Fruit fly (Drosophila melanogaster) whole organism, embryonic: ENCODE measurements around the gene CG5973.

ENCODE experiments used
- Bteb2 ChIP-seq: fragments of 200-800 bp; sonication (Bioruptor generic); optimal IDR thresholded peaks from 2 replicates; lab custom pipeline; 2016; ENCODE audit warnings: missing biosample characterization, missing genetic modification characterization
- CG1024 ChIP-seq: fragments of 200-800 bp; sonication (Bioruptor generic); IDR thresholded peaks from 2 replicates; pipeline ENCODE4 v1.3.6; 2022; ENCODE audit warnings: missing biosample characterization, missing genetic modification characterization
- CG11085 ChIP-seq: fragments of 200-800 bp; sonication (Bioruptor generic); IDR thresholded peaks from 2 replicates; pipeline ENCODE4 v1.3.6; 2022; ENCODE audit warnings: missing biosample characterization, missing genetic modification characterization
- CG11723 ChIP-seq: fragments of 200-800 bp; sonication (Bioruptor generic); optimal IDR thresholded peaks from 2 replicates; lab custom pipeline; 2017; ENCODE audit warnings: missing biosample characterization, mild to moderate bottlenecking, missing genetic modification characterization
- CG12659 ChIP-seq: fragments of 200-800 bp; sonication (Bioruptor generic); optimal IDR thresholded peaks from 3 replicates; lab custom pipeline; 2017; ENCODE audit warnings: mild to moderate bottlenecking, missing biosample characterization, missing genetic modification reagents, missing genetic modification characterization
- CG16863 ChIP-seq: fragments of 200-800 bp; sonication (Bioruptor generic); optimal IDR thresholded peaks from 3 replicates; lab custom pipeline; 2016; ENCODE audit warnings: missing biosample characterization, missing genetic modification characterization
- CG17568 ChIP-seq: fragments of 200-800 bp; sonication (Bioruptor generic); optimal IDR thresholded peaks from 2 replicates; lab custom pipeline; 2018; ENCODE audit warnings: missing biosample characterization, mild to moderate bottlenecking, missing genetic modification characterization, moderate library complexity
- CG2712 ChIP-seq: fragments of 200-800 bp; optimal IDR thresholded peaks from 3 replicates; lab custom pipeline; 2019; ENCODE audit warnings: missing biosample characterization, mild to moderate bottlenecking, missing genetic modification characterization, moderate library complexity
- CG2889 ChIP-seq: fragments of 200-800 bp; sonication (Bioruptor generic); IDR thresholded peaks from 3 replicates; pipeline ENCODE4 v1.3.6; 2022; ENCODE audit warnings: missing biosample characterization, missing genetic modification characterization
- CG3163 ChIP-seq: fragments of 200-800 bp; sonication (Bioruptor generic); optimal IDR thresholded peaks from 3 replicates; lab custom pipeline; 2016; ENCODE audit warnings: missing biosample characterization, missing genetic modification characterization
- CG33557 ChIP-seq: fragments of 200-800 bp; sonication (Bioruptor generic); optimal IDR thresholded peaks from 2 replicates; lab custom pipeline; 2019; ENCODE audit warnings: missing biosample characterization, mild to moderate bottlenecking, missing genetic modification characterization, moderate library complexity
- CG4404 ChIP-seq: fragments of 200-800 bp; sonication (Bioruptor generic); IDR thresholded peaks from 2 replicates; pipeline ENCODE4 v1.3.6; 2022; ENCODE audit warnings: missing biosample characterization, missing genetic modification characterization
- CG4730 ChIP-seq: fragments of 200-800 bp; sonication (Bioruptor generic); IDR thresholded peaks from 2 replicates; pipeline ENCODE4 v1.3.6; 2022; ENCODE audit warnings: missing biosample characterization, missing genetic modification characterization
- CG5180 ChIP-seq: fragments of 200-800 bp; sonication (Bioruptor generic); optimal IDR thresholded peaks from 3 replicates; lab custom pipeline; 2017; ENCODE audit warnings: missing biosample characterization, missing genetic modification characterization, mild to moderate bottlenecking, moderate library complexity, missing genetic modification reagents
- CG6654 ChIP-seq: fragments of 200-800 bp; sonication (Bioruptor generic); optimal IDR thresholded peaks from 2 replicates; lab custom pipeline; 2017; ENCODE audit warnings: missing biosample characterization, mild to moderate bottlenecking, missing genetic modification characterization
- CG8290 ChIP-seq, 3 experiments: fragments of 200-800 bp; sonication (Bioruptor generic); optimal IDR thresholded peaks; 2 replicates each; lab custom pipeline; 2016 to 2019; ENCODE audit warnings: missing biosample characterization in 3 of 3, missing genetic modification characterization in 3 of 3, mild to moderate bottlenecking in 2 of 3, moderate library complexity in 1 of 3
- CHES-1-like ChIP-seq: fragments of 200-800 bp; sonication (Bioruptor generic); optimal IDR thresholded peaks from 2 replicates; lab custom pipeline; 2016; ENCODE audit warnings: missing biosample characterization, missing genetic modification characterization
- Gug ChIP-seq: fragments of 200-800 bp; sonication (Bioruptor generic); IDR thresholded peaks from 4 replicates; pipeline ENCODE4 v1.3.6; 2022; ENCODE audit warnings: missing biosample characterization, missing genetic modification characterization
- Hr51 ChIP-seq, 2 experiments: fragments of 200-800 bp; sonication (Bioruptor generic); optimal IDR thresholded peaks; 2 replicates in 1 of 2; 3 replicates in 1 of 2; lab custom pipeline; 2016 to 2018; ENCODE audit warnings: missing biosample characterization in 2 of 2, missing genetic modification characterization in 2 of 2, mild to moderate bottlenecking in 1 of 2, moderate library complexity in 1 of 2
- Hr78 ChIP-seq, 2 experiments: fragments of 200-800 bp in 1 of 2; fragments of >200 bp in 1 of 2; sonication (Bioruptor generic) in 1 of 2; optimal IDR thresholded peaks; 2 replicates each; lab custom pipeline; 2017 to 2019; ENCODE audit warnings: missing biosample characterization in 2 of 2, missing genetic modification characterization in 2 of 2, mild to moderate bottlenecking in 1 of 2, moderate library complexity in 1 of 2
- MESR4 ChIP-seq: fragments of 200-800 bp; sonication (Bioruptor generic); optimal IDR thresholded peaks from 2 replicates; lab custom pipeline; 2018; ENCODE audit warnings: missing biosample characterization, mild to moderate bottlenecking, missing genetic modification characterization, moderate library complexity
- Max ChIP-seq: fragments of 200-800 bp; sonication (Bioruptor generic); optimal IDR thresholded peaks from 2 replicates; lab custom pipeline; 2016; ENCODE audit warnings: missing biosample characterization, mild to moderate bottlenecking, missing genetic modification characterization
- Med ChIP-seq: fragments of 200-800 bp; sonication (Bioruptor generic); peaks from one replicate; lab custom pipeline; 2016; ENCODE audit warnings: missing biosample characterization, missing genetic modification characterization, mild to moderate bottlenecking, inconsistent platforms, moderate library complexity
- Rfx ChIP-seq: fragments of 200-800 bp; sonication (Bioruptor generic); IDR thresholded peaks from 2 replicates; pipeline ENCODE4 v1.3.6; 2022; ENCODE audit warnings: missing biosample characterization, missing genetic modification characterization
- Tbp ChIP-seq: fragments of >200 bp; optimal IDR thresholded peaks from 2 replicates; lab custom pipeline; 2018; ENCODE audit warnings: missing biosample characterization, missing genetic modification characterization
- Trl ChIP-seq, 3 experiments: fragments of >200 bp in 2 of 3; fragments of 200-800 bp in 1 of 3; sonication (Bioruptor generic) in 1 of 3; optimal IDR thresholded peaks; 2 replicates in 1 of 3; 3 replicates in 2 of 3; lab custom pipeline; 2016 to 2017; ENCODE audit warnings: missing biosample characterization in 1 of 3, missing genetic modification characterization in 1 of 3
- ac ChIP-seq: fragments of 200-800 bp; sonication (Bioruptor generic); optimal IDR thresholded peaks from 3 replicates; lab custom pipeline; 2017; ENCODE audit warnings: missing biosample characterization, mild to moderate bottlenecking, missing genetic modification characterization
- aop ChIP-seq: fragments of 200-800 bp; sonication (Bioruptor generic); IDR thresholded peaks from 2 replicates; pipeline ENCODE4 v1.3.6; 2022; ENCODE audit warnings: missing biosample characterization, missing genetic modification characterization
- ase ChIP-seq: fragments of 200-800 bp; sonication (Bioruptor generic); IDR thresholded peaks from 3 replicates; pipeline ENCODE4 v1.3.6; 2022; ENCODE audit warnings: missing biosample characterization, missing genetic modification characterization
- br ChIP-seq: fragments of >200 bp; optimal IDR thresholded peaks from 2 replicates; lab custom pipeline; 2017
- btn ChIP-seq: fragments of 200-800 bp; sonication (Bioruptor generic); optimal IDR thresholded peaks from 2 replicates; lab custom pipeline; 2016; ENCODE audit warnings: missing biosample characterization, missing genetic modification characterization
- chinmo ChIP-seq: fragments of 200-800 bp; sonication (Bioruptor generic); IDR thresholded peaks from 4 replicates; pipeline ENCODE4 v1.3.6; 2022; ENCODE audit warnings: missing biosample characterization, missing genetic modification characterization; ENCODE audit not compliant: partially characterized antibody
- chn ChIP-seq: fragments of 200-800 bp; sonication (Bioruptor generic); optimal IDR thresholded peaks from 2 replicates; lab custom pipeline; 2016; ENCODE audit warnings: missing biosample characterization, missing genetic modification characterization
- crol ChIP-seq: fragments of 200-800 bp; sonication (Bioruptor generic); IDR thresholded peaks from 2 replicates; pipeline ENCODE4 v1.3.6; 2022; ENCODE audit warnings: missing biosample characterization, missing genetic modification characterization
- esg ChIP-seq: fragments of 200-800 bp; sonication (Bioruptor generic); conservative IDR thresholded peaks from 2 replicates; pipeline ENCODE4 v1.3.6; 2022; ENCODE audit warnings: missing biosample characterization, missing genetic modification characterization
- fd102C ChIP-seq: fragments of 200-800 bp; sonication (Bioruptor generic); optimal IDR thresholded peaks from 2 replicates; lab custom pipeline; 2018; ENCODE audit warnings: missing biosample characterization, mild to moderate bottlenecking, missing genetic modification characterization, moderate library complexity
- fd64A ChIP-seq: fragments of 200-800 bp; sonication (Bioruptor generic); optimal IDR thresholded peaks from 3 replicates; lab custom pipeline; 2018; ENCODE audit warnings: missing biosample characterization, mild to moderate bottlenecking, missing genetic modification characterization
- ftz-f1 ChIP-seq: fragments of 200-800 bp; sonication (Bioruptor generic); optimal IDR thresholded peaks from 2 replicates; lab custom pipeline; 2016; ENCODE audit warnings: missing biosample characterization, missing genetic modification characterization
- h ChIP-seq: fragments of >200 bp; optimal IDR thresholded peaks from 2 replicates; lab custom pipeline; 2017
- hbn ChIP-seq: fragments of 200-800 bp; sonication (Bioruptor generic); IDR thresholded peaks from 2 replicates; pipeline ENCODE4 v1.3.6; 2022; ENCODE audit warnings: missing biosample characterization, missing genetic modification characterization; ENCODE audit not compliant: partially characterized antibody
- inv ChIP-seq: fragments of 200-800 bp; sonication (Bioruptor generic); IDR thresholded peaks from 2 replicates; pipeline ENCODE4 v1.3.6; 2022; ENCODE audit warnings: missing biosample characterization, missing genetic modification characterization; ENCODE audit not compliant: partially characterized antibody
- lab ChIP-seq: fragments of 200-800 bp; sonication (Bioruptor generic); optimal IDR thresholded peaks from 3 replicates; lab custom pipeline; 2017; ENCODE audit warnings: missing biosample characterization, missing genetic modification characterization, mild to moderate bottlenecking, moderate library complexity, missing genetic modification reagents
- lola ChIP-seq, 3 experiments: fragments of >200 bp in 2 of 3; fragments of 200-800 bp in 1 of 3; sonication (Bioruptor generic) in 1 of 3; optimal IDR thresholded peaks; 2 replicates each; lab custom pipeline; 2017 to 2019; ENCODE audit warnings: missing biosample characterization in 3 of 3, missing genetic modification characterization in 3 of 3, mild to moderate bottlenecking in 1 of 3, moderate library complexity in 1 of 3
- nau ChIP-seq: fragments of 200-800 bp; sonication (Bioruptor generic); optimal IDR thresholded peaks from 3 replicates; lab custom pipeline; 2017; ENCODE audit warnings: missing biosample characterization, mild to moderate bottlenecking, missing genetic modification characterization, missing genetic modification reagents
- sug ChIP-seq: fragments of 200-800 bp; optimal IDR thresholded peaks from 2 replicates; lab custom pipeline; 2019; ENCODE audit warnings: missing biosample characterization, mild to moderate bottlenecking, missing genetic modification characterization, moderate library complexity
- vnd ChIP-seq: fragments of 200-800 bp; sonication (Bioruptor generic); IDR thresholded peaks from 3 replicates; pipeline ENCODE4 v1.3.6; 2022; ENCODE audit warnings: missing biosample characterization, missing genetic modification characterization; ENCODE audit not compliant: partially characterized antibody
- wdn ChIP-seq: fragments of 200-800 bp; sonication (Bioruptor generic); IDR thresholded peaks from 2 replicates; pipeline ENCODE4 v1.3.6; 2022; ENCODE audit warnings: missing biosample characterization, missing genetic modification characterization

Gene CG5973

DNA sequence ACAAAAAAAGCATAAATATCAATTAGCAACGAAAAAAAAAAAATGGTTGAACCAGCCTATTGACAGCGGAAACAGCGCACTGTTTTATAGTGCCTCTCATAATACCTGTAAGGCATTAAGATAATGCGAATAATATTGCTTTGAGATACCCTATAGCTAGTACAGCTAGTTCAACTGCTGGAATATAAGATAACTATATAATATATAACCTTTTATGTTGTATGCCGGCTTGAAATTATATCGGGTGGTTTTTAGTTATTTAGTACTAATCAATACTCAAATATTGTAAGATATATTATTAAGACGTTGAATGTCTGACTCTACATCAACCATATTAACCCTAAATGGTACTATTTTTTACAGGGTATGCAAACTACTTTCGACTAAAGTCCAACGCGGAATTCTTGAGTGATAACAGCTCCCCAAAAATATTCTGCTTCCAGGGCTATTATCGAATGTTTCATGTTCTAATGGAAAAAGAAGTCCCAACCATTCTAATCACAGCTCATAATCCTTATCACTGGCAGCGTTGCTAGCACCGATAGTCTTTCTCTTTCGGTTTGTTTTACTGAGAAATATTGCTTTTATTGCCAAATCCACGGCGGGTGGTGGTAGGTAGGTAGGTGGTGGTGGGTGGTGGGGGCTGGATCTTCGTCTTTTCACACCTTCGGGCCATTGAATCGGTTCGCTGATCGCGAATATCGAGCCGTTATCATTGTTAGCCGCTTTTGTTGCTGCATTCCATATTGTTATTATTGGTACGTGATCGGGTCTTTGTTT, 3.1 kb upstream of the CG5973 start (continued):
- TF ChIP-seq CG33557 (GFP tag; lab: Kevin White, UChicago), result no peak
- peak; percentile 95 for TF ChIP-seq Rfx
- TF ChIP-seq btn (GFP tag; lab: Kevin White, UChicago), result no peak
- TF ChIP-seq CG5180, result no peak
- TF ChIP-seq crol, result no peak
- peak; percentile 73; the same call in 2 of the 3 replicates for TF ChIP-seq CG2889 (GFP tag; lab: Robert Waterston, UW)
- TF ChIP-seq br (lab: Kevin White, UChicago), result no peak
- no peak for TF ChIP-seq CG8290 (GFP tag; optimal IDR thresholded peaks at IDR 0.05; lab: Kevin White, UChicago)
- peak in 1 of 2 experiments; percentile 88 for TF ChIP-seq CG8290 (tag; optimal IDR thresholded peaks at IDR 0.05; lab: Kevin White, UChicago)
- TF ChIP-seq CG4404 (GFP tag; lab: Robert Waterston, UW), result 0 out of 2 replicates have a peak, but pooled peaks have one; percentile 24
- peak; percentile 63 for TF ChIP-seq CG11085 (GFP tag; lab: Robert Waterston, UW)
- no peak for TF ChIP-seq MESR4 (GFP tag; lab: Kevin White, UChicago)
- TF ChIP-seq vnd, result no peak
- TF ChIP-seq hbn, result no peak
- no peak for TF ChIP-seq Trl (optimal IDR thresholded peaks at IDR 0.05; lab: Kevin White, UChicago)
- TF ChIP-seq Trl (GFP tag; optimal IDR thresholded peaks at IDR 0.05; lab: Kevin White, UChicago), result no peak
- TF ChIP-seq Tbp (GFP tag; lab: Kevin White, UChicago), result no peak
- TF ChIP-seq CG3163 (GFP tag; lab: Kevin White, UChicago), result no peak
- TF ChIP-seq esg (GFP tag; lab: Robert Waterston, UW), result peak; percentile 79
- TF ChIP-seq Hr51 (GFP tag; optimal IDR thresholded peaks at IDR 0.05; lab: Kevin White, UChicago), result peak; percentile 48 to 84
- TF ChIP-seq CG16863, result peak; percentile 1
- peak; percentile 38; the same call in 3 of the 4 replicates for TF ChIP-seq Gug
- TF ChIP-seq CHES-1-like (GFP tag; lab: Kevin White, UChicago), result no peak
- peak in 1 of 3 experiments; percentile 32 for TF ChIP-seq lola (GFP tag; optimal IDR thresholded peaks at IDR 0.05; lab: Kevin White, UChicago)
- no peak for TF ChIP-seq CG6654 (GFP tag; lab: Kevin White, UChicago)
- 0 out of 3 replicates have a peak, but pooled peaks have one; percentile 28 for TF ChIP-seq ase (GFP tag; lab: Robert Waterston, UW)
- peak; percentile 10 for TF ChIP-seq Bteb2
- no peak for TF ChIP-seq fd64A (GFP tag; lab: Kevin White, UChicago)
- TF ChIP-seq Max, result no peak
- TF ChIP-seq CG2712 (tag; lab: Kevin White, UChicago), result peak; percentile 31
- peak; percentile 73 for TF ChIP-seq sug
- peak; percentile 86 for TF ChIP-seq lab (GFP tag; lab: Kevin White, UChicago)
- TF ChIP-seq nau, result peak; percentile 41
- TF ChIP-seq ftz-f1, result no peak
- no peak for TF ChIP-seq inv (GFP tag; lab: Robert Waterston, UW)
- peak; percentile 91 for TF ChIP-seq Med (GFP tag; lab: Kevin White, UChicago)
- TF ChIP-seq fd102C (GFP tag; lab: Kevin White, UChicago), result no peak
- TF ChIP-seq CG4730, result peak; percentile 30; the same call in 1 of the 2 replicates
- TF ChIP-seq CG12659 (GFP tag; lab: Kevin White, UChicago), result peak; percentile 87
- TF ChIP-seq CG11723 (GFP tag; lab: Kevin White, UChicago), result peak; percentile 38
- TF ChIP-seq CG1024 (GFP tag; lab: Robert Waterston, UW), result 0 out of 2 replicates have a peak, but pooled peaks have one; percentile 45
- peak in 1 of 2 experiments; percentile 60 for TF ChIP-seq Hr78 (GFP tag; optimal IDR thresholded peaks at IDR 0.05; lab: Kevin White, UChicago)
- TF ChIP-seq wdn (GFP tag; lab: Robert Waterston, UW), result peak; percentile 92
- TF ChIP-seq h, result no peak
- no peak for TF ChIP-seq chn (GFP tag; lab: Kevin White, UChicago)
- no peak for TF ChIP-seq aop (GFP tag; lab: Robert Waterston, UW)
- TF ChIP-seq chinmo, result no peak
- TF ChIP-seq ac (GFP tag; lab: Kevin White, UChicago), result no peak
- peak; percentile 56 for TF ChIP-seq CG17568 (GFP tag; lab: Kevin White, UChicago)
